Worm (Caenorhabditis elegans): Measurements from ENCODE around the gene srt-39.

- TF ChIP-seq ztf-1 (GFP tag; conservative IDR thresholded peaks at IDR 0.05) (no peak), aly-2 (tag; optimal IDR thresholded peaks at IDR 0.05) (no peak), mbf-1 (tag; optimal IDR thresholded peaks at IDR 0.05) (no peak), unc-62 (GFP tag; optimal IDR thresholded peaks at IDR 0.05) (no peak), nhr-77 (tag; optimal IDR thresholded peaks at IDR 0.05) (no peak), unc-39 (tag; optimal IDR thresholded peaks at IDR 0.05) (no peak), elt-3 (tag; optimal IDR thresholded peaks at IDR 0.05) (no peak)
These were observed 21.8 kb upstream of the srt-39 start, which contains the start of gene egl-10 for ce11 chrV:12462908-12463307.

All from whole organism, L2 larva.